Worm (Caenorhabditis elegans): ENCODE data around the gene B0546.5.

The B0546.5 gene

DNA sequence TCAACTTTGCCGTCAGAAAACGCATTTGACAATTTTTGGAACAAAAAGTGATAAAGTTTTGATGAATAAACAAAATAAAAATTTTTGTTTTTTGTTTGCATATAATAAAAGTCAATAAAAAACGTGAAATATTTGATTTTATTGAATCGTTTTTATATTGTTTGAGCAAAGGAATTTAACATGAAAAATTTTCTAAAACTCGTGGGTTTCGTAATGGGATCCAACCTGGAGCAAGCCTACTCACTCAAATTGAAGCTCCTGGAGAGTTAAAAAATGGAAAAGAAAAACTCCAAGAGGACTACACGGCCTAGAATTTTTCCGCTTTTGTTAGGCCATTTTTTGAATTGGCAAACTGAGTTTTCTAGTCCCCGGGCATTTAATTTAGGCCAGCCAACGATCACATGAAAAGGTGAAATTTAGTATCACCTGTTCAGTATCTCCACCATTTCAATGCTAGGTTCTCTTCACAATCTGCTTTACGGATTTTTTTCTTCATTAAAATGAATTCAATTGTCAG, 38.6 kb upstream of the B0546.5 start, which contains the start of the genes C04C3.9 and srz-60:
Gene C04C3.9 (minus strand): TSS at position 101 of the 517 bp plus-strand sequence.
Gene srz-60 (plus strand): TSS at position 467 of the 517 bp plus-strand sequence.
- TF ChIP-seq sem-2 (GFP tag; optimal IDR thresholded peaks at IDR 0.05): no peak
- TF ChIP-seq mep-1 (tag; optimal IDR thresholded peaks at IDR 0.05): no peak
- no peak for TF ChIP-seq unc-120 (tag; optimal IDR thresholded peaks at IDR 0.05; ENCODE audit: poor library complexity, severe bottlenecking)
- TF ChIP-seq snpc-4 (tag; optimal IDR thresholded peaks at IDR 0.05): no peak
- no peak for TF ChIP-seq tbx-8 (GFP tag; optimal IDR thresholded peaks at IDR 0.05)
- no peak for TF ChIP-seq unc-39 (tag; optimal IDR thresholded peaks at IDR 0.05)
- TF ChIP-seq sptf-1 (tag; optimal IDR thresholded peaks at IDR 0.05): no peak
- TF ChIP-seq mab-5 (tag; optimal IDR thresholded peaks at IDR 0.05): no peak
- no peak for TF ChIP-seq elt-3 (tag; optimal IDR thresholded peaks at IDR 0.05)
- TF ChIP-seq lin-32 (GFP tag; optimal IDR thresholded peaks at IDR 0.05): no peak
- TF ChIP-seq mls-2 (tag; optimal IDR thresholded peaks at IDR 0.05): no peak
- no peak for TF ChIP-seq zip-8 (tag; optimal IDR thresholded peaks at IDR 0.05)
- no peak for TF ChIP-seq lin-13 (tag; optimal IDR thresholded peaks at IDR 0.05)
- TF ChIP-seq lsy-2 (tag; optimal IDR thresholded peaks at IDR 0.05): no peak
- TF ChIP-seq ces-1 (GFP tag; optimal IDR thresholded peaks at IDR 0.05): no peak
- TF ChIP-seq nhr-2 (tag; optimal IDR thresholded peaks at IDR 0.05): no peak

DNA sequence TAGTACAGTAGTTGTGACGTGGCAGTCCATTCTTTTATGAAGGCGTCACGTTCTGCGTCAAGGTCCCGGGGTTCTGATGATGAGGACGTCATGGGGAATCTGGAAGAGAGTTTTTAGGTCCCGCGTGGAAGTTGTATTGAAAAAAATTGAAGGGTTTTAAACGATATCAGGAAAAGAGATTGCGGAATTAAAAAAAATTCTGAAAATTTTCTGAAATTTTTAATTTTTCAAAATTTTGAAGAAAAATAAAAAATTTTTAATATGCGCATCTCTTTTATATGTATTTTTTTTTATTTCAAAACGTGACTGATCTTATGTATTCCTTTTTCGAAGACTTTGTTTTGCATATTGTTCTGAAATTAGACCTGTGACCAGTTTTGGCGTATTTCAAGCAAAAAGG, 32.6 kb upstream of the B0546.5 start, which contains the start of gene C04C3.6:
Gene C04C3.6 (minus strand): TSS at position 101 of the 400 bp plus-strand sequence.
- no peak for TF ChIP-seq drap-1 (GFP tag; optimal IDR thresholded peaks at IDR 0.05)
- TF ChIP-seq zip-8 (tag; optimal IDR thresholded peaks at IDR 0.05): no peak
- TF ChIP-seq nhr-76 (tag; optimal IDR thresholded peaks at IDR 0.05): no peak
- TF ChIP-seq mab-5 (tag; optimal IDR thresholded peaks at IDR 0.05): no peak
- TF ChIP-seq sem-2 (GFP tag; optimal IDR thresholded peaks at IDR 0.05): no peak

DNA sequence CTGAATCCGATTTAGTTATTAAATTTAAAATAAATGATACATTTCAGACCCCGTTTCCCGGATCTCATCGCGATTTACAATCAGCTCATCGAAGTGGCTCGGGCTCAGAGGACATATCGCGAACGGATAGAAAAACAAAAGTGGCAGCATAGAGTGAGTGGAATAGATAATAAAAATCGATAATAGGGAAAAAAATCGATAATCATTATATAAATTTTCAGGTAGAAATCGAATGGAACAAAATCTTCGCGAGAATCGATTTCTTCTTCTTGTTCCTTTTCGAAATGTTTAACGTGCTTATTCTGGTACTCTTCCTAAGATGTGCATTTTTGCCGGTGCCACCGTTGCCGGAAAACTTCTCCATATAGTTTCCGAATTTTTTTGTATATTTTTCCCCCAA, 28.8 kb upstream of the B0546.5 start:
- no peak for TF ChIP-seq nhr-28 (tag; optimal IDR thresholded peaks at IDR 0.05)
- no peak for TF ChIP-seq M03D4.4 (tag; optimal IDR thresholded peaks at IDR 0.05)
- no peak for TF ChIP-seq ces-1 (GFP tag; optimal IDR thresholded peaks at IDR 0.05)
- no peak for TF ChIP-seq cnd-1 (tag; optimal IDR thresholded peaks at IDR 0.05)
- no peak for TF ChIP-seq lin-32 (GFP tag; optimal IDR thresholded peaks at IDR 0.05)
- TF ChIP-seq nhr-12 (tag; optimal IDR thresholded peaks at IDR 0.05): no peak
- TF ChIP-seq nhr-76 (tag; optimal IDR thresholded peaks at IDR 0.05): no peak
- TF ChIP-seq blmp-1 (tag; optimal IDR thresholded peaks at IDR 0.05): no peak
- no peak for TF ChIP-seq hlh-1 (tag; optimal IDR thresholded peaks at IDR 0.05)
- no peak for TF ChIP-seq mls-2 (tag; optimal IDR thresholded peaks at IDR 0.05)
- TF ChIP-seq flh-1 (GFP tag; optimal IDR thresholded peaks at IDR 0.05): no peak
- no peak for TF ChIP-seq ztf-11 (tag; optimal IDR thresholded peaks at IDR 0.05)
- no peak for TF ChIP-seq unc-62 (GFP tag; optimal IDR thresholded peaks at IDR 0.05)
- TF ChIP-seq lsy-2 (tag; optimal IDR thresholded peaks at IDR 0.05): no peak
- no peak for TF ChIP-seq sem-2 (GFP tag; optimal IDR thresholded peaks at IDR 0.05)
- no peak for TF ChIP-seq elt-3 (tag; optimal IDR thresholded peaks at IDR 0.05)
- TF ChIP-seq unc-39 (tag; optimal IDR thresholded peaks at IDR 0.05): no peak
- no peak for TF ChIP-seq ceh-39 (tag; optimal IDR thresholded peaks at IDR 0.05)

DNA sequence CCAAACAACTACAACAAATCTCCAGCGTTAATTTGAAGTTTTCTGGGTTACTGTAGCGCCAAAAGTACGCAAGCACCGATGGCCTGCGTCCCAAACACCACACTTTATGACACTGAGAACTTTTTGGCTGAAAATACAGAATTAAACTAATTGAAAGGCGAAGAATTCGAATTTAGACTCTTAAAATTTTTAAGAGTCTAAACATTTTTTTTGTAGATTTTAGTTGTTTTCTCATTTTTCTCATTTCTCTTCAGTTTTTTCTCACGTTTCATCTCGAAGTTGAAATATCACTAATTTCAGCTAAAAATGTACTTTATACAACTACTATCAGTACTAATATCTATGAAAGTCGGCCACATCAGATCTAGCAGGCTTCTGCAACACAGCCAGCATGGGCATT, 25.5 kb upstream of the B0546.5 start, which contains the start of gene lgc-9:
Gene lgc-9 (plus strand): TSS at position 301 of the 400 bp plus-strand sequence.
- TF ChIP-seq cnd-1 (tag; optimal IDR thresholded peaks at IDR 0.05) (no peak), nhr-237 (tag; optimal IDR thresholded peaks at IDR 0.05) (no peak), unc-39 (tag; optimal IDR thresholded peaks at IDR 0.05) (no peak)

DNA sequence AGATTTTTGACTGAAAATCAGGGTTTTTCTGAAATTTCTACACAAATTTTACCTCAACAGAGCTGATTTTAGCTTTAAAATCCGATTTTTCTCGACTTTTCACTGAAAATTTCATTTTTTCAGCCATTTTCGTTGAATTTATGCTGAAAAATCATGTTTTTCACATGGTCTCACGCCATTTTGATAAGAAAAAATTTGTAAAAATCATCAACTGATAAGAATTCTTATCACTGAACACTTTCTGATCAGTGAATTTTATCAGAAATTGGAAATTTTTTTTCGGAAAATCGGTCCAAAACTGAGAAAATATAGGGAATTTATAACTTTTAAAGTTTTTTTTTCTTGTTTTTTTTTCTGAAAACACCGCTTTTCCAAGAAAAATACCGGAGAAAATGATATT, 11.0 kb upstream of the B0546.5 start:
- TF ChIP-seq ces-1 (GFP tag; optimal IDR thresholded peaks at IDR 0.05) (no peak), elt-3 (tag; optimal IDR thresholded peaks at IDR 0.05) (no peak), ceh-83 (GFP tag; optimal IDR thresholded peaks at IDR 0.05) (no peak), zip-8 (tag; optimal IDR thresholded peaks at IDR 0.05) (no peak), hlh-1 (tag; optimal IDR thresholded peaks at IDR 0.05) (no peak), unc-120 (tag; optimal IDR thresholded peaks at IDR 0.05; ENCODE audit: poor library complexity, severe bottlenecking) (no peak), ceh-43 (GFP tag; optimal IDR thresholded peaks at IDR 0.05) (no peak), unc-62 (GFP tag; optimal IDR thresholded peaks at IDR 0.05) (no peak), sem-2 (GFP tag; optimal IDR thresholded peaks at IDR 0.05) (no peak), lsy-2 (tag; optimal IDR thresholded peaks at IDR 0.05) (no peak), elt-1 (tag; optimal IDR thresholded peaks at IDR 0.05; ENCODE audit: borderline replicate concordance, insufficient read depth) (no peak), ceh-39 (tag; optimal IDR thresholded peaks at IDR 0.05) (no peak), ztf-11 (tag; optimal IDR thresholded peaks at IDR 0.05) (no peak)

Data from whole organism, mixed stage, embryonic.